Fruit fly (Drosophila melanogaster) whole organism, embryonic: ENCODE results near the gene CG3534.

Source experiments
- Antp ChIP-seq: fragments of 200-800 bp; sonication (Bioruptor generic); optimal IDR thresholded peaks from 3 replicates; lab custom pipeline; 2016; ENCODE audit warnings: missing biosample characterization, missing genetic modification characterization
- Atf6 ChIP-seq: fragments of 200-800 bp; sonication (Bioruptor generic); IDR thresholded peaks from 2 replicates; pipeline ENCODE4 v1.3.6; 2022; ENCODE audit warnings: missing biosample characterization, missing genetic modification characterization
- CG10209 ChIP-seq: fragments of 200-800 bp; sonication (Bioruptor generic); optimal IDR thresholded peaks from 3 replicates; lab custom pipeline; 2017; ENCODE audit warnings: missing biosample characterization, mild to moderate bottlenecking, missing genetic modification characterization, missing genetic modification reagents
- CG11093 ChIP-seq: fragments of 200-800 bp; sonication (Bioruptor generic); IDR thresholded peaks from 3 replicates; pipeline ENCODE4 v1.3.6; 2022; ENCODE audit warnings: missing biosample characterization, missing genetic modification characterization
- CG12391 ChIP-seq: fragments of 200-800 bp; sonication (Bioruptor generic); optimal IDR thresholded peaks from 3 replicates; lab custom pipeline; 2018; ENCODE audit warnings: missing biosample characterization, mild to moderate bottlenecking, missing genetic modification characterization, moderate library complexity
- CG13424 ChIP-seq: fragments of 200-800 bp; sonication (Bioruptor generic); optimal IDR thresholded peaks from 2 replicates; lab custom pipeline; 2019; ENCODE audit warnings: missing biosample characterization, mild to moderate bottlenecking, missing genetic modification characterization, moderate library complexity
- CG13775 ChIP-seq: fragments of 200-800 bp; sonication (Bioruptor generic); optimal IDR thresholded peaks from 3 replicates; lab custom pipeline; 2017; ENCODE audit warnings: missing biosample characterization, mild to moderate bottlenecking, missing genetic modification characterization
- CG16815 ChIP-seq: fragments of 200-800 bp; sonication (Bioruptor generic); optimal IDR thresholded peaks from 3 replicates; lab custom pipeline; 2017; ENCODE audit warnings: missing biosample characterization, mild to moderate bottlenecking, missing genetic modification characterization
- CG17359 ChIP-seq: fragments of 200-800 bp; sonication (Bioruptor generic); optimal IDR thresholded peaks from 3 replicates; lab custom pipeline; 2018; ENCODE audit warnings: missing biosample characterization, mild to moderate bottlenecking, missing genetic modification characterization, moderate library complexity
- CG17361 ChIP-seq: fragments of 200-800 bp; sonication (Bioruptor generic); IDR thresholded peaks from 3 replicates; pipeline ENCODE4 v1.3.6; 2022; ENCODE audit warnings: missing biosample characterization, missing genetic modification characterization
- CG17829 ChIP-seq: fragments of 200-800 bp; optimal IDR thresholded peaks from 2 replicates; lab custom pipeline; 2019; ENCODE audit warnings: missing biosample characterization, mild to moderate bottlenecking, missing genetic modification characterization, moderate library complexity
- CG18262 ChIP-seq: fragments of 200-800 bp; optimal IDR thresholded peaks from 3 replicates; lab custom pipeline; 2019; ENCODE audit warnings: missing biosample characterization, mild to moderate bottlenecking, missing genetic modification characterization, moderate library complexity
- CG2202 ChIP-seq: fragments of 200-800 bp; sonication (Bioruptor generic); optimal IDR thresholded peaks from 2 replicates; lab custom pipeline; 2018; ENCODE audit warnings: missing biosample characterization, mild to moderate bottlenecking, missing genetic modification characterization
- CG3065 ChIP-seq: fragments of 200-800 bp; sonication (Bioruptor generic); optimal IDR thresholded peaks from 2 replicates; lab custom pipeline; 2016; ENCODE audit warnings: missing biosample characterization, missing genetic modification characterization
- CG31388 ChIP-seq: fragments of 200-800 bp; sonication (Bioruptor generic); optimal IDR thresholded peaks from 2 replicates; lab custom pipeline; 2016; ENCODE audit warnings: missing biosample characterization, missing genetic modification characterization
- CG31441 ChIP-seq: fragments of 200-800 bp; sonication (Bioruptor generic); IDR thresholded peaks from 2 replicates; pipeline ENCODE4 v1.3.6; 2022; ENCODE audit warnings: missing biosample characterization, missing genetic modification characterization
- CG32767 ChIP-seq: fragments of 200-800 bp; sonication (Bioruptor generic); IDR thresholded peaks from 2 replicates; pipeline ENCODE4 v1.3.6; 2022; ENCODE audit warnings: missing biosample characterization, missing genetic modification characterization
- CG3407 ChIP-seq: fragments of 200-800 bp; sonication (Bioruptor generic); optimal IDR thresholded peaks from 2 replicates; lab custom pipeline; 2018; ENCODE audit warnings: missing biosample characterization, mild to moderate bottlenecking, missing genetic modification characterization
- CG6683 ChIP-seq: fragments of 200-800 bp; sonication (Bioruptor generic); optimal IDR thresholded peaks from 2 replicates; lab custom pipeline; 2017; ENCODE audit warnings: missing biosample characterization, mild to moderate bottlenecking, missing genetic modification characterization, missing genetic modification reagents
- CG6813 ChIP-seq: fragments of 200-800 bp; sonication (Bioruptor generic); optimal IDR thresholded peaks from 2 replicates; lab custom pipeline; 2017; ENCODE audit warnings: missing biosample characterization, missing genetic modification characterization, mild to moderate bottlenecking, moderate library complexity, missing genetic modification reagents
- CG8924 ChIP-seq: fragments of 200-800 bp; optimal IDR thresholded peaks from 3 replicates; lab custom pipeline; 2019; ENCODE audit warnings: missing biosample characterization, mild to moderate bottlenecking, missing genetic modification characterization, moderate library complexity
- CG9727 ChIP-seq: fragments of 200-800 bp; sonication (Bioruptor generic); optimal IDR thresholded peaks from 3 replicates; lab custom pipeline; 2017; ENCODE audit warnings: missing biosample characterization, mild to moderate bottlenecking, missing genetic modification characterization
- CG9797 ChIP-seq: fragments of 200-800 bp; sonication (Bioruptor generic); optimal IDR thresholded peaks from 3 replicates; lab custom pipeline; 2018; ENCODE audit warnings: missing biosample characterization, mild to moderate bottlenecking, missing genetic modification characterization
- Deaf1 ChIP-seq: fragments of 200-800 bp; optimal IDR thresholded peaks from 3 replicates; lab custom pipeline; 2019; ENCODE audit warnings: missing biosample characterization, mild to moderate bottlenecking, missing genetic modification characterization, moderate library complexity
- Drgx ChIP-seq: fragments of 200-800 bp; sonication (Bioruptor generic); IDR thresholded peaks from 2 replicates; pipeline ENCODE4 v1.3.6; 2022; ENCODE audit warnings: missing biosample characterization, missing genetic modification characterization
- Elba2 ChIP-seq: fragments of 200-800 bp; sonication (Bioruptor generic); optimal IDR thresholded peaks from 3 replicates; lab custom pipeline; 2016; ENCODE audit warnings: missing biosample characterization, missing genetic modification characterization
- Med ChIP-seq: fragments of 200-800 bp; sonication (Bioruptor generic); peaks from one replicate; lab custom pipeline; 2016; ENCODE audit warnings: missing biosample characterization, missing genetic modification characterization, mild to moderate bottlenecking, inconsistent platforms, moderate library complexity
- Meics ChIP-seq: fragments of 200-800 bp; sonication (Bioruptor generic); optimal IDR thresholded peaks from 2 replicates; lab custom pipeline; 2017; ENCODE audit warnings: missing biosample characterization, mild to moderate bottlenecking, missing genetic modification characterization
- NFAT ChIP-seq: fragments of 200-800 bp; sonication (Bioruptor generic); IDR thresholded peaks from 2 replicates; pipeline ENCODE4 v1.3.6; 2022; ENCODE audit warnings: missing biosample characterization, missing genetic modification characterization
- Ptx1 ChIP-seq: fragments of 200-800 bp; sonication (Bioruptor generic); IDR thresholded peaks from 2 replicates; pipeline ENCODE4 v1.3.6; 2022; ENCODE audit warnings: missing biosample characterization, missing genetic modification characterization
- Sox100B ChIP-seq: fragments of 200-800 bp; sonication (Bioruptor generic); optimal IDR thresholded peaks from 3 replicates; lab custom pipeline; 2018; ENCODE audit warnings: missing biosample characterization, mild to moderate bottlenecking, missing genetic modification characterization
- Ssrp ChIP-seq: fragments of 200-800 bp; sonication (Bioruptor generic); optimal IDR thresholded peaks from 2 replicates; lab custom pipeline; 2018; ENCODE audit warnings: missing biosample characterization, mild to moderate bottlenecking, missing genetic modification characterization, moderate library complexity
- Xbp1 ChIP-seq: fragments of 200-800 bp; sonication (Bioruptor generic); optimal IDR thresholded peaks from 3 replicates; lab custom pipeline; 2016; ENCODE audit warnings: missing biosample characterization, mild to moderate bottlenecking, missing genetic modification characterization
- Xrp1 ChIP-seq: fragments of 200-800 bp; sonication (Bioruptor generic); IDR thresholded peaks from 2 replicates; pipeline ENCODE4 v1.3.6; 2022; ENCODE audit warnings: missing biosample characterization, missing genetic modification characterization
- bigmax ChIP-seq: fragments of 200-800 bp; sonication (Bioruptor generic); optimal IDR thresholded peaks from 2 replicates; lab custom pipeline; 2018; ENCODE audit warnings: missing biosample characterization, mild to moderate bottlenecking, missing genetic modification characterization
- cas ChIP-seq: fragments of 200-800 bp; sonication (Bioruptor generic); IDR thresholded peaks from 2 replicates; pipeline ENCODE4 v1.3.6; 2022; ENCODE audit warnings: missing biosample characterization, missing genetic modification characterization
- dpn ChIP-seq, 2 experiments: fragments of 200-800 bp; sonication (Bioruptor generic); optimal IDR thresholded peaks; 3 replicates each; lab custom pipeline; 2016; ENCODE audit warnings: missing biosample characterization in 2 of 2, missing genetic modification characterization in 2 of 2
- dysf ChIP-seq: fragments of 200-800 bp; sonication (Bioruptor generic); IDR thresholded peaks from 3 replicates; pipeline ENCODE4 v1.3.6; 2022; ENCODE audit warnings: missing biosample characterization, missing genetic modification characterization
- en ChIP-seq: fragments of 200-800 bp; sonication (Bioruptor generic); optimal IDR thresholded peaks from 2 replicates; lab custom pipeline; 2016; ENCODE audit warnings: missing biosample characterization, missing genetic modification characterization
- esg ChIP-seq: fragments of 200-800 bp; sonication (Bioruptor generic); conservative IDR thresholded peaks from 2 replicates; pipeline ENCODE4 v1.3.6; 2022; ENCODE audit warnings: missing biosample characterization, missing genetic modification characterization
- ham ChIP-seq: fragments of 200-800 bp; sonication (Bioruptor generic); IDR thresholded peaks from 2 replicates; pipeline ENCODE4 v1.3.6; 2022; ENCODE audit warnings: missing biosample characterization, missing genetic modification characterization
- lbe ChIP-seq: fragments of 200-800 bp; sonication (Bioruptor generic); optimal IDR thresholded peaks from 2 replicates; lab custom pipeline; 2016; ENCODE audit warnings: missing biosample characterization, mild to moderate bottlenecking, missing genetic modification characterization
- lola ChIP-seq, 3 experiments: fragments of >200 bp in 2 of 3; fragments of 200-800 bp in 1 of 3; sonication (Bioruptor generic) in 1 of 3; optimal IDR thresholded peaks; 2 replicates each; lab custom pipeline; 2017 to 2019; ENCODE audit warnings: missing biosample characterization in 3 of 3, missing genetic modification characterization in 3 of 3, mild to moderate bottlenecking in 1 of 3, moderate library complexity in 1 of 3
- phol ChIP-seq: fragments of 200-800 bp; sonication (Bioruptor generic); optimal IDR thresholded peaks from 3 replicates; lab custom pipeline; 2018; ENCODE audit warnings: missing biosample characterization, mild to moderate bottlenecking, missing genetic modification characterization, moderate library complexity
- row ChIP-seq: fragments of 200-800 bp; sonication (Bioruptor generic); IDR thresholded peaks from 3 replicates; pipeline ENCODE4 v1.3.6; 2022; ENCODE audit warnings: missing biosample characterization, missing genetic modification characterization
- seq ChIP-seq: fragments of 200-800 bp; sonication (Bioruptor generic); IDR thresholded peaks from 2 replicates; pipeline ENCODE4 v1.3.6; 2022; ENCODE audit warnings: missing biosample characterization, missing genetic modification characterization
- trem ChIP-seq: fragments of 200-800 bp; optimal IDR thresholded peaks from 3 replicates; lab custom pipeline; 2019; ENCODE audit warnings: missing biosample characterization, mild to moderate bottlenecking, missing genetic modification characterization, moderate library complexity
- unpg ChIP-seq: fragments of 200-800 bp; sonication (Bioruptor generic); optimal IDR thresholded peaks from 3 replicates; lab custom pipeline; 2018; ENCODE audit warnings: missing biosample characterization, mild to moderate bottlenecking, missing genetic modification characterization, moderate library complexity
- vvl ChIP-seq: fragments of 200-800 bp; sonication (Bioruptor generic); IDR thresholded peaks from 2 replicates; pipeline ENCODE4 v1.3.6; 2022; ENCODE audit warnings: missing biosample characterization, missing genetic modification characterization

Gene CG3534

dm6 chr3R:17048867-17049266, 52.6 kb downstream of the CG3534 start (continued):
- peak in 1 of 2 experiments; percentile 11 for TF ChIP-seq dpn (GFP tag; optimal IDR thresholded peaks at IDR 0.05; lab: Kevin White, UChicago)
- TF ChIP-seq Antp: no peak
- peak in 1 of 3 experiments; percentile 41 for TF ChIP-seq lola (GFP tag; optimal IDR thresholded peaks at IDR 0.05; lab: Kevin White, UChicago)
- TF ChIP-seq seq (GFP tag; lab: Robert Waterston, UW): 0 out of 2 replicates have a peak, but pooled peaks have one; percentile 29
- TF ChIP-seq cas: no peak
- TF ChIP-seq CG6683 (GFP tag; lab: Kevin White, UChicago): peak; percentile 16
- peak; percentile 18; the same call in 1 of the 2 replicates for TF ChIP-seq Drgx
- TF ChIP-seq phol: peak; percentile 26
- peak; percentile 7 for TF ChIP-seq CG17359 (tag; lab: Kevin White, UChicago)
- peak; percentile 23 for TF ChIP-seq Xbp1 (GFP tag; lab: Kevin White, UChicago)
- peak; percentile 57; the same call in 1 of the 3 replicates for TF ChIP-seq dysf (GFP tag; lab: Robert Waterston, UW)
- peak; percentile 50 for TF ChIP-seq CG12391 (tag; lab: Kevin White, UChicago)
- TF ChIP-seq CG10209 (GFP tag; lab: Kevin White, UChicago): peak; percentile 47
- peak; percentile 7 for TF ChIP-seq Sox100B (GFP tag; lab: Kevin White, UChicago)
- peak; percentile 41; the same call in 1 of the 2 replicates for TF ChIP-seq Atf6 (GFP tag; lab: Robert Waterston, UW)
- peak; percentile 13 for TF ChIP-seq CG8924 (tag; lab: Kevin White, UChicago)
- TF ChIP-seq CG32767 (GFP tag; lab: Robert Waterston, UW): 0 out of 2 replicates have a peak, but pooled peaks have one; percentile 28
- peak; percentile 41; the same call in 1 of the 2 replicates for TF ChIP-seq Ptx1
- TF ChIP-seq row (GFP tag; lab: Robert Waterston, UW): peak; percentile 45; the same call in 2 of the 3 replicates
- peak; percentile 51; the same call in 1 of the 2 replicates for TF ChIP-seq esg (GFP tag; lab: Robert Waterston, UW)
- TF ChIP-seq lbe: no peak
- peak; percentile 63 for TF ChIP-seq CG18262 (tag; lab: Kevin White, UChicago)
- peak; percentile 11 for TF ChIP-seq CG3407 (GFP tag; lab: Kevin White, UChicago)
- peak; percentile 3 for TF ChIP-seq Meics (GFP tag; lab: Kevin White, UChicago)
- peak; percentile 31 for TF ChIP-seq CG16815 (GFP tag; lab: Kevin White, UChicago)
- TF ChIP-seq Elba2: no peak
- TF ChIP-seq CG31388 (GFP tag; lab: Kevin White, UChicago): no peak
- TF ChIP-seq Ssrp (tag; lab: Kevin White, UChicago): peak; percentile 54
- TF ChIP-seq CG9797 (GFP tag; lab: Kevin White, UChicago): no peak
- TF ChIP-seq bigmax (GFP tag; lab: Kevin White, UChicago): no peak
- TF ChIP-seq CG3065 (GFP tag; lab: Kevin White, UChicago): no peak
- TF ChIP-seq CG17829: peak; percentile 49
- no peak for TF ChIP-seq en (GFP tag; lab: Kevin White, UChicago)
- peak; percentile 43 for TF ChIP-seq Deaf1 (tag; lab: Kevin White, UChicago)
- TF ChIP-seq vvl (GFP tag; lab: Robert Waterston, UW): peak; percentile 20; the same call in 1 of the 2 replicates
- no peak for TF ChIP-seq ham (GFP tag; lab: Robert Waterston, UW)
- peak; percentile 31 for TF ChIP-seq CG13775 (GFP tag; lab: Kevin White, UChicago)
- TF ChIP-seq unpg (GFP tag; lab: Kevin White, UChicago): peak; percentile 46
- TF ChIP-seq NFAT (GFP tag; lab: Robert Waterston, UW): no peak
- peak; percentile 25 for TF ChIP-seq CG2202 (tag; lab: Kevin White, UChicago)
- TF ChIP-seq CG13424 (tag; lab: Kevin White, UChicago): peak; percentile 40
- peak; percentile 49 for TF ChIP-seq Med (GFP tag; lab: Kevin White, UChicago)
- peak; percentile 26 for TF ChIP-seq CG9727 (GFP tag; lab: Kevin White, UChicago)
- 0 out of 3 replicates have a peak, but pooled peaks have one; percentile 47 for TF ChIP-seq CG11093 (GFP tag; lab: Robert Waterston, UW)
- peak; percentile 47 for TF ChIP-seq Xrp1 (GFP tag; lab: Robert Waterston, UW)
- peak; percentile 69 for TF ChIP-seq CG31441 (GFP tag; lab: Robert Waterston, UW)
- TF ChIP-seq CG17361 (GFP tag; lab: Robert Waterston, UW): peak; percentile 63
- no peak for TF ChIP-seq trem
- TF ChIP-seq CG6813: peak; percentile 3
- TF ChIP-seq, all 482 proteins: peak for 74
